Worm (Caenorhabditis elegans) whole organism, midembryonic: ENCODE data around the gene B0507.3.

Experiments used
- T22C8.4 ChIP-seq: fragments of 200-800 bp; sonication (Bioruptor generic); IDR thresholded peaks from 2 replicates; pipeline ENCODE4 v1.3.6; 2022; ENCODE audit warnings: missing genetic modification characterization, missing compliant biosample characterization
- cog-1 ChIP-seq: sonication (generic microtip); optimal IDR thresholded peaks from 2 replicates; lab custom pipeline; 2016; ENCODE audit warnings: missing genetic modification characterization, missing compliant biosample characterization
- flt-1 ChIP-seq: fragments of 200-800 bp; sonication (Bioruptor generic); IDR thresholded peaks from 2 replicates; pipeline ENCODE4 v1.3.6; 2022; ENCODE audit warnings: missing genetic modification characterization, missing compliant biosample characterization
- klf-2 ChIP-seq: fragments of 200-800 bp; sonication (Bioruptor generic); conservative IDR thresholded peaks from 2 replicates; pipeline ENCODE4 v1.3.6; 2022; ENCODE audit warnings: missing genetic modification reagents, missing genetic modification characterization, missing compliant biosample characterization
- med-1 ChIP-seq: sonication (generic microtip); optimal IDR thresholded peaks from 2 replicates; lab custom pipeline; 2017; ENCODE audit warnings: missing genetic modification characterization, mild to moderate bottlenecking, missing compliant biosample characterization, antibody characterized with exemption, missing genetic modification reagents; ENCODE audit not compliant: insufficient read depth
- ref-1 ChIP-seq: fragments of 200-800 bp; sonication (Bioruptor generic); conservative IDR thresholded peaks from 2 replicates; pipeline ENCODE4 v1.3.6; 2022; ENCODE audit warnings: missing genetic modification reagents, missing genetic modification characterization, missing compliant biosample characterization
- tab-1 ChIP-seq: fragments of 200-800 bp; sonication (Bioruptor generic); IDR thresholded peaks from 2 replicates; pipeline ENCODE4 v1.3.6; 2022; ENCODE audit warnings: missing genetic modification characterization, missing compliant biosample characterization
- ztf-23 ChIP-seq: fragments of 200-800 bp; sonication (Bioruptor generic); IDR thresholded peaks from 2 replicates; pipeline ENCODE4 v1.3.6; 2022; ENCODE audit warnings: missing genetic modification reagents, missing genetic modification characterization, missing compliant biosample characterization
- ztf-29 ChIP-seq: fragments of 200-800 bp; sonication (Bioruptor generic); IDR thresholded peaks from 2 replicates; pipeline ENCODE4 v1.3.6; 2022; ENCODE audit warnings: missing genetic modification reagents, missing genetic modification characterization, missing compliant biosample characterization

- no peak for TF ChIP-seq tab-1
- no peak for TF ChIP-seq cog-1 (tag; lab: Kevin White, UChicago)
- no peak for TF ChIP-seq ztf-23 (GFP tag; lab: Robert Waterston, UW)
- no peak for TF ChIP-seq ztf-29
- TF ChIP-seq T22C8.4 (GFP tag; lab: Robert Waterston, UW): no peak
- no peak for TF ChIP-seq flt-1 (GFP tag; lab: Robert Waterston, UW)
- no peak for TF ChIP-seq med-1 (GFP tag; lab: Kevin White, UChicago)
- TF ChIP-seq klf-2 (GFP tag; lab: Robert Waterston, UW): no peak
- no peak for TF ChIP-seq ref-1 (GFP tag; lab: Robert Waterston, UW)
These were observed 29.8 kb downstream of the B0507.3 start for ce11 chrV:8798470-8798869.
